Worm (Caenorhabditis elegans) whole organism, L1 larva: Measurements from ENCODE around the gene ntl-9.

ENCODE experiments used
- Y116A8C.19 ChIP-seq: sonication (generic microtip); optimal IDR thresholded peaks from 2 replicates; lab custom pipeline; 2016; ENCODE audit warnings: missing compliant biosample characterization, missing genetic modification characterization, borderline replicate concordance
- elt-3 ChIP-seq, 6 experiments: fragments of 150-350 bp in 1 of 6; sonication (generic microtip); optimal IDR thresholded peaks; 2 replicates each; lab custom pipeline; 2017 to 2018; ENCODE audit warnings: missing biosample characterization in 6 of 6, missing genetic modification characterization in 6 of 6, inconsistent platforms in 1 of 6

DNA sequence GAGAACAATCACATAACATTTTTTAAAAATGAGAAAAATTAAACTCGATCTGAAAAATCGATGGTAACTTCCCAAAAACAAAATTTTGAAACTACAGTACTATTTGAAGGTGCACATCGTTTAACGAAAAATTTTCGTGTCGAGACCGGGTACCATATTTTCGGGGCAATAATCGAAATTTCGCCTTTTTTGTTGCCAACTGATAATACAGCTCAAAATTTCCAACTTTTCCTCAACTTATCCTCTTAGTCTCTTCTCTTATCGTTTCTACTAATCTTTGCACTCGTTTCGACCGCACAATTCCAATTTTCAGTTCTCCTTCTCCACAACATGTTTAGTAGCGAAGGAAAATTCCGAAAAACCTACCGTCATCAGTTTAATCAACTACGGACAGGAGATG is 37.4 kb upstream of the ntl-9 start, which contains the start of gene rom-1:
- TF ChIP-seq Y116A8C.19 (tag; lab: Kevin White, UChicago) (no peak), elt-3 (tag; optimal IDR thresholded peaks at IDR 0.05; lab: Kevin White, UChicago) (no peak)
